Fruit fly (Drosophila melanogaster): Measurements from ENCODE around the gene Gba1b.

Gba1b gene

DNA sequence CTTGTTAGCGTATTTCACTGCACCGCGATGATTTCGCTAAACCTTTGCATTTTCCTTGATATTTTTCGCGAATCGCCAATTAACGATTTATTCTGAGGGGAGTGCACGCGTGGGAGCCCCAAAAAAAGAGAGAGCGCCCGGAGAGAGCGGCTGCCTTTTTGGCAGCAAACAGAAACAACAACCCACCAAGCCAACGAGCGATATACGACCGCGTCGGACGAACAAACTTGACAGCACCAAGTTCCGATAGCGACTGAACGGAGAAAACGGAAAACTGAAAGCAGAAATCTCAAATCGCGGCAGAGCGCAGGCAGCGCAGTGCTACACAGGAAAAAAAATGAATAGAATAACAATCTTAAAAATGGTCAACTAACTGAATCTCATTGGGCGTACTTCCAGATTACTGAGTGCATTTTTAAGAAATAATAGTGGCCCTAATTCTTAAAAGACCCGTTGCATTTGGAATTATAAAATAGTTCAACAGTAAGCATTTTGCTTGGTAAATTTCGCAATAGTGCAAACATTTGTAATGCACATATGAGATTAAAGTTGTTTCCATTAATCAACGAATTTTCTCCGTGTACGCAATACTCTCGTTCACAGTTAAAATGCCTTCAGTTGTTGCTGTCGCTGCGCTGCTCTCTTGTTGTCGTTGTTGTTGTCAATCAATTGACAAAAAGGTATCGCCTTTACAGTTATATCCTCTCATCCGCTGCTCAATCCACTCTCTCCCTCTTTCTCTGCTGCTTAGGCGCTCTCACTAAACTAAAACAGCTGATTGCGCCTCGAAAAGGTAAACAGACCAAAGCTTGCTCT is 35.0 kb upstream of the Gba1b start, which contains the start of gene CG31145 (continued):
- TF ChIP-seq hbn (GFP tag; IDR thresholded peaks at IDR 0.05; ENCODE audit: partially characterized antibody) (no peak; the same call in 1 of the 2 replicates), sqz (GFP tag; optimal IDR thresholded peaks at IDR 0.05) (peak; percentile 99), CG11456 (GFP tag; IDR thresholded peaks at IDR 0.05) (peak; percentile 99), CG18262 (tag; optimal IDR thresholded peaks at IDR 0.05) (peak; percentile 99), caup (GFP tag; optimal IDR thresholded peaks at IDR 0.05; ENCODE audit: severe bottlenecking) (peak; percentile 99), Atf3 (GFP tag; optimal IDR thresholded peaks at IDR 0.05) (peak; percentile 99), wdn (GFP tag; IDR thresholded peaks at IDR 0.05) (peak; percentile 98), Hr39 (optimal IDR thresholded peaks at IDR 0.05) (no peak), zen (tag; optimal IDR thresholded peaks at IDR 0.05) (peak; percentile 98), sug (tag; optimal IDR thresholded peaks at IDR 0.05) (peak; percentile 98), trem (tag; optimal IDR thresholded peaks at IDR 0.05) (peak; percentile 97), lov (optimal IDR thresholded peaks at IDR 0.05) (no peak), lov (GFP tag; IDR thresholded peaks at IDR 0.05) (peak; percentile 94), C15 (GFP tag; IDR thresholded peaks at IDR 0.05) (peak; percentile 97), CG31365 (tag; optimal IDR thresholded peaks at IDR 0.05) (peak; percentile 92), eyg (GFP tag; optimal IDR thresholded peaks at IDR 0.05) (peak; percentile 99), abd-A (tag; optimal IDR thresholded peaks at IDR 0.05) (peak; percentile 95), ewg (GFP tag; optimal IDR thresholded peaks at IDR 0.05) (peak; percentile 99), CG12236 (GFP tag; optimal IDR thresholded peaks at IDR 0.05) (peak; percentile 99), Vsx1 (GFP tag; optimal IDR thresholded peaks at IDR 0.05) (peak; percentile 98), CG9437 (GFP tag; optimal IDR thresholded peaks at IDR 0.05) (peak; percentile 97), CG1792 (GFP tag; optimal IDR thresholded peaks at IDR 0.05) (peak; percentile 99), CG2116 (GFP tag; optimal IDR thresholded peaks at IDR 0.05) (peak; percentile 93), CG17829 (tag; optimal IDR thresholded peaks at IDR 0.05) (peak; percentile 99), Sox100B (GFP tag; optimal IDR thresholded peaks at IDR 0.05) (peak; percentile 100), CG8478 (optimal IDR thresholded peaks at IDR 0.05) (no peak), mam (GFP tag; optimal IDR thresholded peaks at IDR 0.05) (peak; percentile 100), danr (GFP tag; IDR thresholded peaks at IDR 0.05) (peak; percentile 99), Dll (GFP tag; IDR thresholded peaks at IDR 0.05; ENCODE audit: partially characterized antibody) (no peak), Scr (GFP tag; IDR thresholded peaks at IDR 0.05; ENCODE audit: partially characterized antibody) (peak; percentile 25), gfzf (GFP tag; optimal IDR thresholded peaks at IDR 0.05) (peak; percentile 41), Deaf1 (tag; optimal IDR thresholded peaks at IDR 0.05) (peak; percentile 92)

dm6 chr3R:23673084-23673483 is 31.5 kb upstream of the Gba1b start:
- TF ChIP-seq CG10462 (GFP tag; optimal IDR thresholded peaks at IDR 0.05) (no peak), Ets65A (GFP tag) (peak; percentile 16), CG15601 (tag; optimal IDR thresholded peaks at IDR 0.05) (peak; percentile 64), tx (GFP tag; optimal IDR thresholded peaks at IDR 0.05) (no peak)

DNA sequence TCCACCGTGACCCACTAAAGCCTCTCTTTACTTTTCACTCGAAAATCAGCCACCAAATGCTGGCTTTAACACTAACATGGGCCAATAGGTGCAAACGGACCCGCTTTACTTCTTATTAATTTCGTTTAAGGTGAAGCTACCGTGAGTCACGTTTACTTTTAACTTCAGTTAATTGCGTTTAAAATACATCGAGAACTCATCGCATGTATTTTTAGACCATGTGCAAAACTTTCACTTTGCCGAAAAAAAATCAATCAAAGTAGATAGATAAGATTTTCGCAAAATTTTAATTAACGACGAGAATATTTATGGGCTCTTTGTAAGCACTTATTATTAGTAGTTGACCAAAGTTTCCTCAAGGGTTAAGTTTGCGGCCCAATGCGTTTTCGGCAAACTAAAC is 30.2 kb upstream of the Gba1b start:
- TF ChIP-seq CG30403 (GFP tag; optimal IDR thresholded peaks at IDR 0.05) (no peak), Deaf1 (tag; optimal IDR thresholded peaks at IDR 0.05) (no peak), dmrt11E (tag; optimal IDR thresholded peaks at IDR 0.05) (no peak), Eip74EF (GFP tag; optimal IDR thresholded peaks at IDR 0.05) (no peak), CG11504 (tag; optimal IDR thresholded peaks at IDR 0.05) (no peak), NFAT (GFP tag; IDR thresholded peaks at IDR 0.05) (no peak), Rx (GFP tag; IDR thresholded peaks at IDR 0.05) (no peak), Fer2 (tag; optimal IDR thresholded peaks at IDR 0.05) (no peak), CG1792 (GFP tag; optimal IDR thresholded peaks at IDR 0.05) (no peak), h (optimal IDR thresholded peaks at IDR 0.05) (no peak), pnt (GFP tag; optimal IDR thresholded peaks at IDR 0.05) (no peak)
